Fruit fly (Drosophila melanogaster) whole organism, embryonic: ENCODE measurements around the gene CG13801.
A peak's percentile ranks its signal among the peaks of the same experiment; 100 is the strongest.

ENCODE experiments used
- B-H1 ChIP-seq: fragments of 200-800 bp; sonication (Bioruptor generic); IDR thresholded peaks from 3 replicates; pipeline ENCODE4 v1.3.6; 2022; ENCODE audit warnings: missing biosample characterization, missing genetic modification characterization
- B-H2 ChIP-seq: fragments of 200-800 bp; sonication (Bioruptor generic); optimal IDR thresholded peaks from 2 replicates; lab custom pipeline; 2018; ENCODE audit warnings: missing biosample characterization, mild to moderate bottlenecking, missing genetic modification characterization
- CG10274 ChIP-seq: fragments of 200-800 bp; sonication (Bioruptor generic); optimal IDR thresholded peaks from 3 replicates; lab custom pipeline; 2017; ENCODE audit warnings: missing biosample characterization, mild to moderate bottlenecking, missing genetic modification characterization
- CG10979 ChIP-seq: fragments of 200-800 bp; sonication (Bioruptor generic); optimal IDR thresholded peaks from 2 replicates; lab custom pipeline; 2018; ENCODE audit warnings: missing biosample characterization, mild to moderate bottlenecking, missing genetic modification characterization, moderate library complexity
- CG12391 ChIP-seq: fragments of 200-800 bp; sonication (Bioruptor generic); optimal IDR thresholded peaks from 3 replicates; lab custom pipeline; 2018; ENCODE audit warnings: missing biosample characterization, mild to moderate bottlenecking, missing genetic modification characterization, moderate library complexity
- CG12769 ChIP-seq: fragments of 200-800 bp; sonication (Bioruptor generic); optimal IDR thresholded peaks from 2 replicates; lab custom pipeline; 2019; ENCODE audit warnings: missing biosample characterization, mild to moderate bottlenecking, missing genetic modification characterization, moderate library complexity
- CG13894 ChIP-seq: fragments of 200-800 bp; sonication (Bioruptor generic); optimal IDR thresholded peaks from 3 replicates; lab custom pipeline; 2018; ENCODE audit warnings: missing biosample characterization, mild to moderate bottlenecking, missing genetic modification characterization, moderate library complexity
- CG14860 ChIP-seq: fragments of 200-800 bp; sonication (Bioruptor generic); IDR thresholded peaks from 3 replicates; pipeline ENCODE4 v1.3.6; 2022; ENCODE audit warnings: missing biosample characterization, missing genetic modification characterization; ENCODE audit not compliant: partially characterized antibody
- CG1529 ChIP-seq: fragments of 200-800 bp; sonication (Bioruptor generic); optimal IDR thresholded peaks from 3 replicates; lab custom pipeline; 2018; ENCODE audit warnings: missing biosample characterization, missing genetic modification characterization
- CG15514 ChIP-seq: fragments of 200-800 bp; sonication (Bioruptor generic); optimal IDR thresholded peaks from 3 replicates; lab custom pipeline; 2017; ENCODE audit warnings: missing biosample characterization, missing genetic modification characterization, mild to moderate bottlenecking, moderate library complexity, missing genetic modification reagents
- CG18476 ChIP-seq: fragments of 200-800 bp; sonication (Bioruptor generic); optimal IDR thresholded peaks from 2 replicates; lab custom pipeline; 2016; ENCODE audit warnings: missing biosample characterization, mild to moderate bottlenecking, missing genetic modification characterization
- CG18599 ChIP-seq: fragments of 200-800 bp; sonication (Bioruptor generic); optimal IDR thresholded peaks from 3 replicates; lab custom pipeline; 2017; ENCODE audit warnings: missing biosample characterization, missing genetic modification characterization, mild to moderate bottlenecking, moderate library complexity, missing genetic modification reagents
- CG3163 ChIP-seq: fragments of 200-800 bp; sonication (Bioruptor generic); optimal IDR thresholded peaks from 3 replicates; lab custom pipeline; 2016; ENCODE audit warnings: missing biosample characterization, missing genetic modification characterization
- CG32532 ChIP-seq: fragments of 200-800 bp; sonication (Bioruptor generic); IDR thresholded peaks from 2 replicates; pipeline ENCODE4 v1.3.6; 2022; ENCODE audit warnings: missing biosample characterization, missing genetic modification characterization
- CG33213 ChIP-seq: fragments of 200-800 bp; sonication (Bioruptor generic); optimal IDR thresholded peaks from 3 replicates; lab custom pipeline; 2016; ENCODE audit warnings: missing biosample characterization, missing genetic modification characterization
- CG3838 ChIP-seq: fragments of 200-800 bp; sonication (Bioruptor generic); optimal IDR thresholded peaks from 3 replicates; lab custom pipeline; 2016; ENCODE audit warnings: missing biosample characterization, missing genetic modification characterization
- CG4282 ChIP-seq: fragments of 200-800 bp; sonication (Bioruptor generic); optimal IDR thresholded peaks from 2 replicates; lab custom pipeline; 2016; ENCODE audit warnings: missing biosample characterization, missing genetic modification characterization
- CG5180 ChIP-seq: fragments of 200-800 bp; sonication (Bioruptor generic); optimal IDR thresholded peaks from 3 replicates; lab custom pipeline; 2017; ENCODE audit warnings: missing biosample characterization, missing genetic modification characterization, mild to moderate bottlenecking, moderate library complexity, missing genetic modification reagents
- CG6689 ChIP-seq: fragments of 200-800 bp; sonication (Bioruptor generic); IDR thresholded peaks from 2 replicates; pipeline ENCODE4 v1.3.6; 2022; ENCODE audit warnings: missing biosample characterization, missing genetic modification characterization
- CG7839 ChIP-seq: fragments of 200-800 bp; sonication (Bioruptor generic); optimal IDR thresholded peaks from 3 replicates; lab custom pipeline; 2018; ENCODE audit warnings: missing biosample characterization, mild to moderate bottlenecking, missing genetic modification characterization, moderate library complexity
- CG8388 ChIP-seq: fragments of 200-800 bp; sonication (Bioruptor generic); optimal IDR thresholded peaks from 2 replicates; lab custom pipeline; 2019; ENCODE audit warnings: missing biosample characterization, mild to moderate bottlenecking, missing genetic modification characterization, moderate library complexity
- CTCF ChIP-seq: fragments of 200-800 bp; sonication (Bioruptor generic); optimal IDR thresholded peaks from 2 replicates; lab custom pipeline; 2017; ENCODE audit warnings: missing biosample characterization, mild to moderate bottlenecking, missing genetic modification characterization, moderate library complexity
- Deaf1 ChIP-seq: fragments of 200-800 bp; optimal IDR thresholded peaks from 3 replicates; lab custom pipeline; 2019; ENCODE audit warnings: missing biosample characterization, mild to moderate bottlenecking, missing genetic modification characterization, moderate library complexity
- Ets65A ChIP-seq: fragments of 200-800 bp; sonication (Bioruptor generic); peaks from one replicate; lab custom pipeline; 2016; ENCODE audit warnings: missing biosample characterization, missing genetic modification characterization
- HLH4C ChIP-seq: fragments of 200-800 bp; sonication (Bioruptor generic); IDR thresholded peaks from 3 replicates; pipeline ENCODE4 v1.3.6; 2022; ENCODE audit warnings: missing biosample characterization, missing genetic modification characterization; ENCODE audit not compliant: partially characterized antibody
- Hand ChIP-seq: fragments of 200-800 bp; sonication (Bioruptor generic); optimal IDR thresholded peaks from 2 replicates; lab custom pipeline; 2017; ENCODE audit warnings: mild to moderate bottlenecking, missing biosample characterization, missing genetic modification reagents, missing genetic modification characterization
- Jarid2 ChIP-seq: fragments of 200-800 bp; sonication (Bioruptor generic); optimal IDR thresholded peaks from 3 replicates; lab custom pipeline; 2017; ENCODE audit warnings: mild to moderate bottlenecking, missing biosample characterization, missing genetic modification reagents, missing genetic modification characterization
- Med ChIP-seq: fragments of 200-800 bp; sonication (Bioruptor generic); peaks from one replicate; lab custom pipeline; 2016; ENCODE audit warnings: missing biosample characterization, missing genetic modification characterization, mild to moderate bottlenecking, inconsistent platforms, moderate library complexity
- Spps ChIP-seq: fragments of 200-800 bp; sonication (Bioruptor generic); optimal IDR thresholded peaks from 2 replicates; lab custom pipeline; 2018; ENCODE audit warnings: missing biosample characterization, mild to moderate bottlenecking, missing genetic modification characterization
- Sry-β ChIP-seq: fragments of 200-800 bp; sonication (Bioruptor generic); optimal IDR thresholded peaks from 2 replicates; lab custom pipeline; 2018; ENCODE audit warnings: missing biosample characterization, mild to moderate bottlenecking, missing genetic modification characterization, moderate library complexity
- Trl ChIP-seq, 3 experiments: fragments of >200 bp in 2 of 3; fragments of 200-800 bp in 1 of 3; sonication (Bioruptor generic) in 1 of 3; optimal IDR thresholded peaks; 2 replicates in 1 of 3; 3 replicates in 2 of 3; lab custom pipeline; 2016 to 2017; ENCODE audit warnings: missing biosample characterization in 1 of 3, missing genetic modification characterization in 1 of 3
- Usf ChIP-seq: fragments of 200-800 bp; sonication (Bioruptor generic); optimal IDR thresholded peaks from 2 replicates; lab custom pipeline; 2017; ENCODE audit warnings: missing genotype, missing biosample characterization, missing genetic modification characterization
- bcd ChIP-seq: fragments of 200-800 bp; sonication (Bioruptor generic); optimal IDR thresholded peaks from 2 replicates; lab custom pipeline; 2017; ENCODE audit warnings: missing biosample characterization, mild to moderate bottlenecking, missing genetic modification characterization
- bowl ChIP-seq: fragments of 200-800 bp; sonication (Bioruptor generic); IDR thresholded peaks from 2 replicates; pipeline ENCODE4 v1.3.6; 2022; ENCODE audit warnings: missing biosample characterization, missing genetic modification characterization
- chinmo ChIP-seq: fragments of 200-800 bp; sonication (Bioruptor generic); IDR thresholded peaks from 4 replicates; pipeline ENCODE4 v1.3.6; 2022; ENCODE audit warnings: missing biosample characterization, missing genetic modification characterization; ENCODE audit not compliant: partially characterized antibody
- crp ChIP-seq, 2 experiments: fragments of 200-800 bp; sonication (Bioruptor generic); optimal IDR thresholded peaks; 2 replicates in 1 of 2; 3 replicates in 1 of 2; lab custom pipeline; 2017; ENCODE audit warnings: missing biosample characterization in 2 of 2, missing genetic modification characterization in 2 of 2, mild to moderate bottlenecking in 1 of 2, moderate library complexity in 1 of 2
- en ChIP-seq: fragments of 200-800 bp; sonication (Bioruptor generic); optimal IDR thresholded peaks from 2 replicates; lab custom pipeline; 2016; ENCODE audit warnings: missing biosample characterization, missing genetic modification characterization
- ewg ChIP-seq: fragments of 200-800 bp; sonication (Bioruptor generic); optimal IDR thresholded peaks from 3 replicates; lab custom pipeline; 2017; ENCODE audit warnings: mild to moderate bottlenecking, missing biosample characterization, missing genetic modification reagents, missing genetic modification characterization
- fd102C ChIP-seq: fragments of 200-800 bp; sonication (Bioruptor generic); optimal IDR thresholded peaks from 2 replicates; lab custom pipeline; 2018; ENCODE audit warnings: missing biosample characterization, mild to moderate bottlenecking, missing genetic modification characterization, moderate library complexity
- gem ChIP-seq: fragments of 200-800 bp; sonication (Bioruptor generic); optimal IDR thresholded peaks from 2 replicates; lab custom pipeline; 2019; ENCODE audit warnings: missing biosample characterization, mild to moderate bottlenecking, missing genetic modification characterization, moderate library complexity
- gfzf ChIP-seq: fragments of 200-800 bp; sonication (Bioruptor generic); optimal IDR thresholded peaks from 2 replicates; lab custom pipeline; 2016; ENCODE audit warnings: missing biosample characterization, mild to moderate bottlenecking, missing genetic modification characterization, moderate library complexity
- nerfin-2 ChIP-seq: fragments of 200-800 bp; sonication (Bioruptor generic); IDR thresholded peaks from 2 replicates; pipeline ENCODE4 v1.3.6; 2022; ENCODE audit warnings: missing biosample characterization, missing genetic modification characterization; ENCODE audit not compliant: partially characterized antibody
- scrt ChIP-seq: fragments of 200-800 bp; sonication (Bioruptor generic); optimal IDR thresholded peaks from 2 replicates; lab custom pipeline; 2018; ENCODE audit warnings: missing biosample characterization, mild to moderate bottlenecking, missing genetic modification characterization, moderate library complexity
- sim ChIP-seq: fragments of 200-800 bp; sonication (Bioruptor generic); IDR thresholded peaks from 2 replicates; pipeline ENCODE4 v1.3.6; 2022; ENCODE audit warnings: missing biosample characterization, missing genetic modification characterization
- slou ChIP-seq: fragments of 200-800 bp; sonication (Bioruptor generic); optimal IDR thresholded peaks from 3 replicates; lab custom pipeline; 2016; ENCODE audit warnings: missing biosample characterization, missing genetic modification characterization
- usp ChIP-seq: fragments of >200 bp; optimal IDR thresholded peaks from 2 replicates; lab custom pipeline; 2017; ENCODE audit warnings: missing biosample characterization, missing genetic modification characterization

The CG13801 gene

DNA sequence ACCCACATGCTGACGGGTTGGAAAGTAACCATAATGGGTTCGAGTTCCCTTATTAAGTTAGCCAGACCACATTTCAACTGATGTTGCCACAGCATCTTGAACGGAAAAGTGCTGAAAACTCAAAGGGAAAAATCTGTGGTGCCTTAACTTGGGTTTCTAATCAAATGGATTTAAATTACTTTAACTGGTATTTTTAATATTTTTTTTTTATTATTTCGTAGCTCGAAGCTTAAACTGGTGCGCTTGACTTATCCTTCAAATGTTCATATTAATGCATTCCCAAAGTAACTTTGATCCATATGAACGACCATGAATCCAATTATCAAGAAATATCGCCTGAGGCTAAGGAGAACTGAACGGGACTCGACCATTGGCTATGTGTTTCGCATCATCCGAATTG lies at the start of gene CG13801:
Gene CG13801 (plus strand): TSS at position 301 of the 400 bp plus-strand sequence.
- TF ChIP-seq CG10274 (GFP tag; lab: Kevin White, UChicago) (no peak), CTCF (GFP tag; lab: Kevin White, UChicago) (no peak), Usf (GFP tag; lab: Kevin White, UChicago) (no peak), CG4282 (GFP tag; lab: Kevin White, UChicago) (no peak), CG6689 (GFP tag; lab: Robert Waterston, UW) (no peak), CG10979 (tag; lab: Kevin White, UChicago) (no peak), B-H2 (GFP tag; lab: Kevin White, UChicago) (no peak), Med (no peak), CG8388 (GFP tag; lab: Kevin White, UChicago) (no peak), sim (GFP tag; lab: Robert Waterston, UW) (no peak), Sry-β (GFP tag; lab: Kevin White, UChicago) (no peak), CG7839 (tag; lab: Kevin White, UChicago) (no peak), bowl (no peak), CG1529 (GFP tag; lab: Kevin White, UChicago) (no peak), CG12391 (tag; lab: Kevin White, UChicago) (no peak), gem (tag; lab: Kevin White, UChicago) (no peak)
- TF ChIP-seq, all 482 proteins: peak for 0

DNA sequence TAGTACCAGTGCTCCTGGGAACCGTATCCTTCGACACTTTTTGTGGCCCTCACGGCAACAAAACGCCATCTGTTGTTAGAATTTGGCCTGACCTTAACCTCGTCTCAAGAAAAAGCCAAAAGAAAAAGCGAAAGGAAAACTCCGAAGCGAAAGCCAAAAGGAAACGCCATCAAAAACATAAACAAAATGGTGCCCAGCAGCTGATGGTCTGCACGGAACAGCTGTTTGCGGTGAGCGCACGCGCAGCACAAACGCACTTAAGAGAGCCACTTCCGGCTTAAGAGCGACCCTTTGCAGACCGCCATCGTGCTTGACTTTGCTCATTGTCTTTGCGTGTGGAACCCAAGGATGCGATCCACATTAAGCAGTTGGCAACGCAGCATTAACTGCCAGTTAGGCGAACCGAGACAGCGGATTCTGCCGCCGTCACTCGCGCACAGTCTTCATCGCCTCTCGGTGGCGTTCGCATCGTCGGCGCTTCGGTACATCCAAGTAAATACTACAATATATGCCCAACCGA lies 38.0 kb upstream of the CG13801 start, which contains the start of gene MsR1:
Gene MsR1 (plus strand): TSS at position 437 of the 520 bp plus-strand sequence.
- TF ChIP-seq en (GFP tag; lab: Kevin White, UChicago) (no peak), CG18599 (GFP tag; lab: Kevin White, UChicago) (no peak), CTCF (GFP tag; lab: Kevin White, UChicago) (peak; percentile 74), chinmo (GFP tag; lab: Robert Waterston, UW) (0 out of 4 replicates have a peak, but pooled peaks have one; percentile 60), CG5180 (GFP tag; lab: Kevin White, UChicago) (peak; percentile 39), Trl (optimal IDR thresholded peaks at IDR 0.05; lab: Kevin White, UChicago) (peak in 1 of 2 experiments; percentile 20), Trl (GFP tag; optimal IDR thresholded peaks at IDR 0.05; lab: Kevin White, UChicago) (no peak), crp (GFP tag; optimal IDR thresholded peaks at IDR 0.05; lab: Kevin White, UChicago) (peak in 1 of 2 experiments; percentile 58), CG8388 (GFP tag; lab: Kevin White, UChicago) (no peak), CG13894 (tag; lab: Kevin White, UChicago) (peak; percentile 22), ewg (GFP tag; lab: Kevin White, UChicago) (peak; percentile 37), Spps (tag; lab: Kevin White, UChicago) (no peak), HLH4C (0 out of 3 replicates have a peak, but pooled peaks have one; percentile 13), Deaf1 (tag; lab: Kevin White, UChicago) (peak; percentile 82), CG14860 (no peak), scrt (GFP tag; lab: Kevin White, UChicago) (peak; percentile 82), Jarid2 (GFP tag; lab: Kevin White, UChicago) (no peak), Ets65A (GFP tag; lab: Kevin White, UChicago) (peak; percentile 37), CG3163 (peak; percentile 65)
- TF ChIP-seq, all 482 proteins: peak for 12

DNA sequence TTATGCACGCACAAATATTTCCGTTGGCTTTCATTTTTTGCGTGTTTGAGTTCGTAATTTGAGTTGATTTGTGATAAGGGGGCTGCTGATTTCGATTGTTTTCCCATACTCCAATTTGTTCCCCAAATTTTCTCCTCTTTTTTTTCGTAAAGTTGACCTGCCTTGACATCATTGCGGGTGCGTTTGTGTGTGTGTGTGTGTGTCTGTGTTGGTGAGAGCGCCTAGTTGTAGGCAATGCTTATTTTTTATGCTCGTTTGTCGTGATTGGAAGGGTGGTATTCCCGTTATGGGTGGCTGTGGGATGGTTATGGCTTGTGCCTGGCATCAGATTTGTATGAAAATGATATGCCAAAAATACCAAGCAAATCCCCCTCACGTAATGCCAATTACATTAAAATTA lies 35.1 kb upstream of the CG13801 start:
- TF ChIP-seq B-H1 (no peak), Spps (tag; lab: Kevin White, UChicago) (no peak), CG3838 (GFP tag; lab: Kevin White, UChicago) (no peak), CG18476 (no peak), gfzf (no peak), chinmo (GFP tag; lab: Robert Waterston, UW) (no peak), fd102C (GFP tag; lab: Kevin White, UChicago) (no peak), usp (GFP tag; lab: Kevin White, UChicago) (no peak), bcd (GFP tag; lab: Kevin White, UChicago) (no peak), CG12769 (tag; lab: Kevin White, UChicago) (no peak), CG33213 (GFP tag; lab: Kevin White, UChicago) (no peak), CG8388 (GFP tag; lab: Kevin White, UChicago) (no peak), nerfin-2 (GFP tag; lab: Robert Waterston, UW) (no peak), CG15514 (no peak), Hand (GFP tag; lab: Kevin White, UChicago) (no peak), slou (GFP tag; lab: Kevin White, UChicago) (no peak), CG32532 (no peak)
